Worm (Caenorhabditis elegans): ENCODE results near the gene R01H10.4.

DNA sequence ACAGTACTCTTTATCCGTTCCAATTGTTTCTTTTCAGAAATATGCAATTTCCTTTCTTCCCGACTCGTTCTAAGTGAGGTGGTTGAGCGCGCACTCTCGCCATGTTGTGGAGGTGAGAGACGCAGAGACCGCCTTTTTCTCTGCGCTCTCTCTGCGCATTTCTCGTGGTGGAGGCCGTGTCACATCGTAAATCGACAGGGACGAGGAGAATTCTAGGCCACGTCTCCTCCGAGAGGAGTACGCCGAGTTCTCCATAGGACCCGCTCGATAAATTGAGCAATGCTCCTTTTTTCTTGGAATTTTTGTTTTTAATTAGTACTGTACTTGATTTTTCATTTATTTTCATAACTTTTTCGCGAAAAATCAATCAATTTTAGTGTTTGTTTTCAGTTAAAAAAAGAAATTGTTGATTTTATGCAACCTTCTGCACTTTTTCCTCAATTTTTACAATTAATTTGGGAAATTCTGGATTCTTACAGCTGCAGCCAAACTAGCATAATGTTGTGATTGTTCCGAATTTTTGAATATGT is 16.2 kb downstream of the R01H10.4 start, which contains the start of gene cnk-1:
- TF ChIP-seq elt-1 (tag; optimal IDR thresholded peaks at IDR 0.05) = no peak
- TF ChIP-seq ceh-82 (tag; optimal IDR thresholded peaks at IDR 0.05) = no peak
- no peak for TF ChIP-seq nhr-237 (tag; optimal IDR thresholded peaks at IDR 0.05)
- no peak for TF ChIP-seq ZK546.5 (tag; optimal IDR thresholded peaks at IDR 0.05)
